Worm (Caenorhabditis elegans): ENCODE measurements around the gene his-59.

his-59 gene

DNA sequence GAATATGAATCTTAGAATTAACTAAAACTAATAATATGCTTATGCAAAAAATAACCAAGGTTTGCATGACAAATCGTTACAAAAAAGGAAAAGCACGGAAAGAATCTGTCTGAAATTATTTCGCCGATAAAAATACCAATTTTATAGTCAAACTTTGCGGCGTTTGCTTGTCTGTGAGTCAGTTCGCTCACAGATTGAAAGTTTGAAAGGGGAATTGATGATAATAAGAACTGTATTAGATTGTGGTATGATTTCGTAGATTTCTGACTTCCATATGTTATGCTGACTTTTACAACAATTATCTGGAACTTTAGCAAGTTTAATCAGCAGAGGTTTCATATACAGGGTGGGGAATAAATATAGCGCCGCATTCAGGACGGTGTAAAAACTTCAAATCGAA is 27.8 kb upstream of the his-59 start, which contains the start of gene F13B6.2:
F13B6.2 (minus strand) TSS at position 101 of the 400 bp plus-strand sequence.
- TF ChIP-seq unc-39 (tag; optimal IDR thresholded peaks at IDR 0.05) (no peak), ceh-16 (tag; optimal IDR thresholded peaks at IDR 0.05) (no peak), tbx-2 (tag; optimal IDR thresholded peaks at IDR 0.05) (no peak), jun-1 (tag; optimal IDR thresholded peaks at IDR 0.05) (no peak)

ce11 chrIV:7465857-7466256 is 22.2 kb upstream of the his-59 start, which contains the start of gene F13B6.3:
TSS of gene F13B6.3 (minus strand) at chrIV:7465957.
- no peak for TF ChIP-seq unc-39 (tag; optimal IDR thresholded peaks at IDR 0.05)
- no peak for TF ChIP-seq ceh-16 (tag; optimal IDR thresholded peaks at IDR 0.05)
- TF ChIP-seq hmg-11 (tag; optimal IDR thresholded peaks at IDR 0.05): no peak
- no peak for TF ChIP-seq sea-2 (GFP tag; optimal IDR thresholded peaks at IDR 0.05)
- no peak for TF ChIP-seq skn-1 (tag; optimal IDR thresholded peaks at IDR 0.05)
- TF ChIP-seq nhr-12 (tag; optimal IDR thresholded peaks at IDR 0.05): no peak
- TF ChIP-seq nhr-237 (tag; optimal IDR thresholded peaks at IDR 0.05): no peak
- TF ChIP-seq nhr-76 (tag; optimal IDR thresholded peaks at IDR 0.05): no peak
- TF ChIP-seq lsy-12 (tag; optimal IDR thresholded peaks at IDR 0.05): no peak
- no peak for TF ChIP-seq ZK546.5 (tag; optimal IDR thresholded peaks at IDR 0.05)
- TF ChIP-seq R02D3.7 (tag; optimal IDR thresholded peaks at IDR 0.05): no peak
- TF ChIP-seq tbx-2 (tag; optimal IDR thresholded peaks at IDR 0.05): no peak
- TF ChIP-seq fkh-10 (GFP tag; optimal IDR thresholded peaks at IDR 0.05): no peak
- no peak for TF ChIP-seq ama-1 (optimal IDR thresholded peaks at IDR 0.05)
- TF ChIP-seq egl-27 (tag; optimal IDR thresholded peaks at IDR 0.05): no peak
- TF ChIP-seq ztf-4 (tag; optimal IDR thresholded peaks at IDR 0.05): no peak
- no peak for TF ChIP-seq zag-1 (tag; optimal IDR thresholded peaks at IDR 0.05)
- no peak for TF ChIP-seq ceh-9 (tag; optimal IDR thresholded peaks at IDR 0.05)
- TF ChIP-seq nhr-67 (tag; optimal IDR thresholded peaks at IDR 0.05): no peak
- TF ChIP-seq nhr-43 (tag; optimal IDR thresholded peaks at IDR 0.05; ENCODE audit: poor library complexity, severe bottlenecking): no peak

- TF ChIP-seq elt-3 (tag; optimal IDR thresholded peaks at IDR 0.05) (no peak), elt-1 (tag; optimal IDR thresholded peaks at IDR 0.05) (no peak), egl-5 (tag; optimal IDR thresholded peaks at IDR 0.05) (no peak), nhr-23 (tag; optimal IDR thresholded peaks at IDR 0.05) (no peak), nhr-237 (tag; optimal IDR thresholded peaks at IDR 0.05) (no peak), fos-1 (tag; optimal IDR thresholded peaks at IDR 0.05) (no peak), mml-1 (tag; optimal IDR thresholded peaks at IDR 0.05) (no peak), snpc-4 (tag; optimal IDR thresholded peaks at IDR 0.05) (no peak), aly-2 (tag; optimal IDR thresholded peaks at IDR 0.05) (no peak), pqm-1 (tag; optimal IDR thresholded peaks at IDR 0.05) (peak; percentile 36), pha-4 (tag; optimal IDR thresholded peaks at IDR 0.05) (no peak), ztf-11 (tag; optimal IDR thresholded peaks at IDR 0.05) (no peak), lin-39 (tag; optimal IDR thresholded peaks at IDR 0.05) (no peak), nhr-77 (tag; optimal IDR thresholded peaks at IDR 0.05) (no peak), unc-39 (tag; optimal IDR thresholded peaks at IDR 0.05) (no peak), elt-2 (tag; optimal IDR thresholded peaks at IDR 0.05) (peak; percentile 62)
Observed at ce11 chrIV:7467170-7467569, 20.9 kb upstream of the his-59 start.

DNA sequence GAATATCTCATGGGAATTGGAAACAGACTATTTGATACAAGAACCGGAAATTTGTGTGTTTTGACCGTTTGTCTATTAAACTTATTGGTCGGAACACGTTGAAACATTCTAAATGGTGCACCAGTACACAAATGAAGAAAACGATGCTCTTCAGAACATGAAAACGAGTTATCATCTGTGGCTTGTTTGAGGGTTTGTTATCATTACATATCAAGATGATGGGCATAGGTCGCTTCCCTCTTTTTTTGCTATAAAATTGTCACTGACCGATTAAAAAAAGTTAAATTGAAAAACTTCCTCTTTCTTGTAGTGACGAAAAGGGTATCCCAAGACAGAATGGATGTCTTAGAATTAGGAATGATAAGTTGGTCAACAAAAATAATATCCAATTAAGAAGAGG is 19.4 kb upstream of the his-59 start:
- TF ChIP-seq elt-2 (tag; optimal IDR thresholded peaks at IDR 0.05) (peak; percentile 42), fkh-2 (tag; optimal IDR thresholded peaks at IDR 0.05) (no peak)

DNA sequence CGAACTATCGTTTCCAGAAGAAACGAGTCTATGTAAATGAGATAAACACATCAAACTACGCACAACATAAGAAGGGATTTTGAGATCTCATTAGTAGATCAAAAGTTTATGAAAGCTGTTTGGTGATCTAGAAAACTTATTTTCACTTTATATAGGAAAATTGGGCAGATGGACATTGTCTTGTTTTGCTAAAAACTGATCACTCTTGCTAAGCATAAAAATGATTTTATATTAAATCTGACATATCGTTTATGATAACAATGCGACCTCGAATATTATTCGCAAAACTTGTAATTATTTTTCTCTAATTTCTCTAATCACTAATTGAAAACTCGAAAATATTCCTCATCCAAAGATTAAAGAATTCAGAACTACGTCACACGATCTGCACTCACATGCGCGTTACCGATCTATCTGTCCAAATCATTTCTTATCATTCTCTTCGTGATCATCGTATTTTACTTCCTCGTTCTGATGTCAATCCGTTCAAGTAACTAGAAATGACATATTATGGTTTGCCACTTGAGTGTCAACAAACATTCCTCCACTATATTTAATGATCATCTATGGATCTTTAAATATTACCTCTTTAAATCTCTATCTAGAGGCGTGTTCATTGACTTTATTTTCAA is 18.2 kb upstream of the his-59 start, which contains the start of gene F55G1.7:
F55G1.7 (minus strand) TSS at position 51 of the 632 bp plus-strand sequence.
- TF ChIP-seq daf-12 (tag; optimal IDR thresholded peaks at IDR 0.05): no peak
- TF ChIP-seq nhr-43 (tag; optimal IDR thresholded peaks at IDR 0.05; ENCODE audit: poor library complexity, severe bottlenecking): peak; percentile 37
- peak in 1 of 3 experiments; percentile 19 for TF ChIP-seq elt-3 (tag; optimal IDR thresholded peaks at IDR 0.05)
